Worm (Caenorhabditis elegans) whole organism, L1 larva: ENCODE data around the gene srv-1.

Source experiments
- C16A3.4 ChIP-seq: fragments of 150-350 bp; optimal IDR thresholded peaks from 2 replicates; lab custom pipeline; 2014; ENCODE audit warnings: missing biosample characterization, missing genetic modification characterization
- Y116A8C.19 ChIP-seq: sonication (generic microtip); optimal IDR thresholded peaks from 2 replicates; lab custom pipeline; 2016; ENCODE audit warnings: missing compliant biosample characterization, missing genetic modification characterization, borderline replicate concordance
- mdl-1 ChIP-seq, 2 experiments: fragments of 150-350 bp; optimal IDR thresholded peaks; 2 replicates each; lab custom pipeline; 2014 to 2017; ENCODE audit warnings: missing biosample characterization in 2 of 2, missing genetic modification characterization in 2 of 2, inconsistent platforms in 1 of 2
- nhr-12 ChIP-seq: sonication (generic microtip); optimal IDR thresholded peaks from 2 replicates; lab custom pipeline; 2017; ENCODE audit warnings: missing biosample characterization, missing genetic modification characterization
- vab-15 ChIP-seq: sonication (generic microtip); optimal IDR thresholded peaks from 2 replicates; lab custom pipeline; 2017; ENCODE audit warnings: missing genotype, mild to moderate bottlenecking, missing genetic modification characterization, missing compliant biosample characterization

ce11 chrIII:6888999-6889824 lies 39.0 kb downstream of the srv-1 start, which contains the start of the genes brd-1 and K04C2.2:
- TF ChIP-seq Y116A8C.19 (no peak), mdl-1 (tag; optimal IDR thresholded peaks at IDR 0.05; lab: Kevin White, UChicago) (no peak), nhr-12 (tag; lab: Kevin White, UChicago) (no peak), C16A3.4 (tag; lab: Kevin White, UChicago) (no peak), vab-15 (tag; lab: Kevin White, UChicago) (no peak)
